Worm (Caenorhabditis elegans): Measurements from ENCODE around the gene cest-2.3.

ce11 chrV:14166630-14167029 is 16.1 kb downstream of the cest-2.3 start, which contains the start of gene cest-1.1:
- TF ChIP-seq pat-9 (tag; optimal IDR thresholded peaks at IDR 0.05) (no peak), gmeb-2 (tag; optimal IDR thresholded peaks at IDR 0.05) (no peak), unc-3 (GFP tag; conservative IDR thresholded peaks at IDR 0.05) (no peak), unc-3 (tag; optimal IDR thresholded peaks at IDR 0.05) (no peak), ceh-31 (tag; optimal IDR thresholded peaks at IDR 0.05) (no peak)
